Fruit fly (Drosophila melanogaster) whole organism, embryonic: ENCODE results near the gene CG16717.

Experiments used
- Ada2b ChIP-seq: fragments of 200-800 bp; sonication (Bioruptor generic); IDR thresholded peaks from 2 replicates; pipeline ENCODE4 v1.3.6; 2022; ENCODE audit warnings: missing biosample characterization, missing genetic modification characterization
- B-H2 ChIP-seq: fragments of 200-800 bp; sonication (Bioruptor generic); optimal IDR thresholded peaks from 2 replicates; lab custom pipeline; 2018; ENCODE audit warnings: missing biosample characterization, mild to moderate bottlenecking, missing genetic modification characterization
- CG10431 ChIP-seq: fragments of 200-800 bp; sonication (Bioruptor generic); optimal IDR thresholded peaks from 3 replicates; lab custom pipeline; 2018; ENCODE audit warnings: missing biosample characterization, mild to moderate bottlenecking, missing genetic modification characterization
- CG10462 ChIP-seq: fragments of 200-800 bp; sonication (Bioruptor generic); optimal IDR thresholded peaks from 2 replicates; lab custom pipeline; 2016; ENCODE audit warnings: missing biosample characterization, missing genetic modification characterization
- CG11247 ChIP-seq: fragments of 200-800 bp; sonication (Bioruptor generic); IDR thresholded peaks from 2 replicates; pipeline ENCODE4 v1.3.6; 2022; ENCODE audit warnings: missing biosample characterization, missing genetic modification characterization
- CG12104 ChIP-seq: fragments of 200-800 bp; sonication (Bioruptor generic); optimal IDR thresholded peaks from 3 replicates; lab custom pipeline; 2016; ENCODE audit warnings: missing biosample characterization, missing genetic modification characterization
- CG12155 ChIP-seq: fragments of 200-800 bp; sonication (Bioruptor generic); optimal IDR thresholded peaks from 3 replicates; lab custom pipeline; 2016; ENCODE audit warnings: missing biosample characterization, missing genetic modification characterization
- CG12299 ChIP-seq: fragments of 200-800 bp; sonication (Bioruptor generic); optimal IDR thresholded peaks from 2 replicates; lab custom pipeline; 2018; ENCODE audit warnings: missing biosample characterization, mild to moderate bottlenecking, missing genetic modification characterization
- CG12659 ChIP-seq: fragments of 200-800 bp; sonication (Bioruptor generic); optimal IDR thresholded peaks from 3 replicates; lab custom pipeline; 2017; ENCODE audit warnings: mild to moderate bottlenecking, missing biosample characterization, missing genetic modification reagents, missing genetic modification characterization
- CG12769 ChIP-seq: fragments of 200-800 bp; sonication (Bioruptor generic); optimal IDR thresholded peaks from 2 replicates; lab custom pipeline; 2019; ENCODE audit warnings: missing biosample characterization, mild to moderate bottlenecking, missing genetic modification characterization, moderate library complexity
- CG13296 ChIP-seq: fragments of 200-800 bp; sonication (Bioruptor generic); optimal IDR thresholded peaks from 3 replicates; lab custom pipeline; 2018; ENCODE audit warnings: missing biosample characterization, mild to moderate bottlenecking, missing genetic modification characterization
- CG14014 ChIP-seq: fragments of 200-800 bp; sonication (Bioruptor generic); IDR thresholded peaks from 2 replicates; pipeline ENCODE4 v1.3.6; 2022; ENCODE audit warnings: missing biosample characterization, missing genetic modification characterization
- CG14710 ChIP-seq: fragments of 200-800 bp; sonication (Bioruptor generic); optimal IDR thresholded peaks from 3 replicates; lab custom pipeline; 2019; ENCODE audit warnings: missing biosample characterization, mild to moderate bottlenecking, missing genetic modification characterization, moderate library complexity
- CG17186 ChIP-seq: fragments of 200-800 bp; sonication (Bioruptor generic); optimal IDR thresholded peaks from 3 replicates; lab custom pipeline; 2017; ENCODE audit warnings: missing biosample characterization, missing genetic modification reagents, missing genetic modification characterization
- CG1792 ChIP-seq: fragments of 200-800 bp; sonication (Bioruptor generic); optimal IDR thresholded peaks from 2 replicates; lab custom pipeline; 2016; ENCODE audit warnings: missing biosample characterization, missing genetic modification characterization
- CG32532 ChIP-seq: fragments of 200-800 bp; sonication (Bioruptor generic); IDR thresholded peaks from 2 replicates; pipeline ENCODE4 v1.3.6; 2022; ENCODE audit warnings: missing biosample characterization, missing genetic modification characterization
- CG34422 ChIP-seq: fragments of 200-800 bp; sonication (Bioruptor generic); IDR thresholded peaks from 3 replicates; pipeline ENCODE4 v1.3.6; 2022; ENCODE audit warnings: missing biosample characterization, missing genetic modification characterization
- CG42726 ChIP-seq: fragments of 200-800 bp; sonication (Bioruptor generic); IDR thresholded peaks from 2 replicates; pipeline ENCODE4 v1.3.6; 2022; ENCODE audit warnings: missing biosample characterization, missing genetic modification characterization; ENCODE audit not compliant: partially characterized antibody
- CG43689 ChIP-seq: fragments of 200-800 bp; sonication (Bioruptor generic); IDR thresholded peaks from 2 replicates; pipeline ENCODE4 v1.3.6; 2022; ENCODE audit warnings: missing biosample characterization, missing genetic modification characterization
- CG5953 ChIP-seq: fragments of 200-800 bp; sonication (Bioruptor generic); IDR thresholded peaks from 2 replicates; pipeline ENCODE4 v1.3.6; 2022; ENCODE audit warnings: missing biosample characterization, missing genetic modification characterization
- CG6791 ChIP-seq: fragments of 200-800 bp; sonication (Bioruptor generic); IDR thresholded peaks from 3 replicates; pipeline ENCODE4 v1.3.6; 2022; ENCODE audit warnings: missing biosample characterization, missing genetic modification characterization; ENCODE audit not compliant: partially characterized antibody
- CG7357 ChIP-seq: fragments of 200-800 bp; sonication (Bioruptor generic); IDR thresholded peaks from 3 replicates; pipeline ENCODE4 v1.3.6; 2022; ENCODE audit warnings: missing biosample characterization, missing genetic modification characterization
- CG8089 ChIP-seq: fragments of 200-800 bp; sonication (Bioruptor generic); optimal IDR thresholded peaks from 3 replicates; lab custom pipeline; 2016; ENCODE audit warnings: missing biosample characterization, missing genetic modification characterization
- CG8290 ChIP-seq, 3 experiments: fragments of 200-800 bp; sonication (Bioruptor generic); optimal IDR thresholded peaks; 2 replicates each; lab custom pipeline; 2016 to 2019; ENCODE audit warnings: missing biosample characterization in 3 of 3, missing genetic modification characterization in 3 of 3, mild to moderate bottlenecking in 2 of 3, moderate library complexity in 1 of 3
- CG9817 ChIP-seq: fragments of 200-800 bp; sonication (Bioruptor generic); optimal IDR thresholded peaks from 2 replicates; lab custom pipeline; 2018; ENCODE audit warnings: missing biosample characterization, mild to moderate bottlenecking, missing genetic modification characterization, moderate library complexity
- CG9932 ChIP-seq: fragments of 200-800 bp; sonication (Bioruptor generic); IDR thresholded peaks from 2 replicates; pipeline ENCODE4 v1.3.6; 2022; ENCODE audit warnings: missing biosample characterization, missing genetic modification characterization
- D19B ChIP-seq: fragments of 200-800 bp; sonication (Bioruptor generic); optimal IDR thresholded peaks from 2 replicates; lab custom pipeline; 2017; ENCODE audit warnings: missing biosample characterization, mild to moderate bottlenecking, missing genetic modification characterization
- Dbx ChIP-seq: fragments of 200-800 bp; sonication (Bioruptor generic); IDR thresholded peaks from 3 replicates; pipeline ENCODE4 v1.3.6; 2022; ENCODE audit warnings: missing biosample characterization, missing genetic modification characterization
- Dip3 ChIP-seq: fragments of 200-800 bp; sonication (Bioruptor generic); optimal IDR thresholded peaks from 3 replicates; lab custom pipeline; 2016; ENCODE audit warnings: missing biosample characterization, missing genetic modification characterization
- Mad ChIP-seq: fragments of 200-800 bp; sonication (Bioruptor generic); optimal IDR thresholded peaks from 2 replicates; lab custom pipeline; 2016; ENCODE audit warnings: missing biosample characterization, missing genetic modification characterization
- NK7.1 ChIP-seq: fragments of 200-800 bp; sonication (Bioruptor generic); optimal IDR thresholded peaks from 3 replicates; lab custom pipeline; 2016; ENCODE audit warnings: missing biosample characterization, missing genetic modification characterization
- Nf-YC ChIP-seq: fragments of 200-800 bp; optimal IDR thresholded peaks from 3 replicates; lab custom pipeline; 2019; ENCODE audit warnings: missing biosample characterization, mild to moderate bottlenecking, missing genetic modification characterization, moderate library complexity
- Oaz ChIP-seq: fragments of 200-800 bp; sonication (Bioruptor generic); IDR thresholded peaks from 2 replicates; pipeline ENCODE4 v1.3.6; 2022; ENCODE audit warnings: missing biosample characterization, missing genetic modification characterization
- ara ChIP-seq: fragments of 200-800 bp; sonication (Bioruptor generic); IDR thresholded peaks from 2 replicates; pipeline ENCODE4 v1.3.6; 2022; ENCODE audit warnings: missing biosample characterization, missing genetic modification characterization
- ato ChIP-seq: fragments of 200-800 bp; sonication (Bioruptor generic); IDR thresholded peaks from 2 replicates; pipeline ENCODE4 v1.3.6; 2022; ENCODE audit warnings: missing biosample characterization, missing genetic modification characterization; ENCODE audit not compliant: partially characterized antibody
- cas ChIP-seq: fragments of 200-800 bp; sonication (Bioruptor generic); IDR thresholded peaks from 2 replicates; pipeline ENCODE4 v1.3.6; 2022; ENCODE audit warnings: missing biosample characterization, missing genetic modification characterization
- danr ChIP-seq: fragments of 200-800 bp; sonication (Bioruptor generic); IDR thresholded peaks from 2 replicates; pipeline ENCODE4 v1.3.6; 2022; ENCODE audit warnings: missing biosample characterization, missing genetic modification characterization
- dysf ChIP-seq: fragments of 200-800 bp; sonication (Bioruptor generic); IDR thresholded peaks from 3 replicates; pipeline ENCODE4 v1.3.6; 2022; ENCODE audit warnings: missing biosample characterization, missing genetic modification characterization
- esg ChIP-seq: fragments of 200-800 bp; sonication (Bioruptor generic); conservative IDR thresholded peaks from 2 replicates; pipeline ENCODE4 v1.3.6; 2022; ENCODE audit warnings: missing biosample characterization, missing genetic modification characterization
- jumu ChIP-seq: fragments of 200-800 bp; sonication (Bioruptor generic); optimal IDR thresholded peaks from 3 replicates; lab custom pipeline; 2016; ENCODE audit warnings: missing biosample characterization, missing genetic modification characterization
- kni ChIP-seq: fragments of 200-800 bp; sonication (Bioruptor generic); optimal IDR thresholded peaks from 3 replicates; lab custom pipeline; 2017; ENCODE audit warnings: mild to moderate bottlenecking, missing biosample characterization, missing genetic modification reagents, missing genetic modification characterization
- lmd ChIP-seq: fragments of 200-800 bp; sonication (Bioruptor generic); IDR thresholded peaks from 2 replicates; pipeline ENCODE4 v1.3.6; 2022; ENCODE audit warnings: missing biosample characterization, missing genetic modification characterization
- phol ChIP-seq: fragments of 200-800 bp; sonication (Bioruptor generic); optimal IDR thresholded peaks from 3 replicates; lab custom pipeline; 2018; ENCODE audit warnings: missing biosample characterization, mild to moderate bottlenecking, missing genetic modification characterization, moderate library complexity
- sd ChIP-seq: fragments of 200-800 bp; sonication (Bioruptor generic); optimal IDR thresholded peaks from 3 replicates; lab custom pipeline; 2018; ENCODE audit warnings: missing biosample characterization, mild to moderate bottlenecking, missing genetic modification characterization, moderate library complexity
- sna ChIP-seq: fragments of 200-800 bp; sonication (Bioruptor generic); IDR thresholded peaks from 2 replicates; pipeline ENCODE4 v1.3.6; 2022; ENCODE audit warnings: missing biosample characterization, missing genetic modification characterization; ENCODE audit not compliant: partially characterized antibody
- stwl ChIP-seq: fragments of 200-800 bp; sonication (Bioruptor generic); optimal IDR thresholded peaks from 3 replicates; lab custom pipeline; 2018; ENCODE audit warnings: missing biosample characterization, mild to moderate bottlenecking, missing genetic modification characterization, moderate library complexity
- tna ChIP-seq: fragments of 200-800 bp; sonication (Bioruptor generic); IDR thresholded peaks from 2 replicates; pipeline ENCODE4 v1.3.6; 2022; ENCODE audit warnings: missing biosample characterization, missing genetic modification characterization; ENCODE audit not compliant: partially characterized antibody
- tup ChIP-seq: fragments of 200-800 bp; sonication (Bioruptor generic); optimal IDR thresholded peaks from 2 replicates; lab custom pipeline; 2016; ENCODE audit warnings: missing biosample characterization, mild to moderate bottlenecking, missing genetic modification characterization, moderate library complexity
- tx ChIP-seq: fragments of 200-800 bp; sonication (Bioruptor generic); optimal IDR thresholded peaks from 2 replicates; lab custom pipeline; 2016; ENCODE audit warnings: missing biosample characterization, missing genetic modification characterization
- yki ChIP-seq: fragments of >200 bp; optimal IDR thresholded peaks from 3 replicates; lab custom pipeline; 2018

CG16717 gene

DNA sequence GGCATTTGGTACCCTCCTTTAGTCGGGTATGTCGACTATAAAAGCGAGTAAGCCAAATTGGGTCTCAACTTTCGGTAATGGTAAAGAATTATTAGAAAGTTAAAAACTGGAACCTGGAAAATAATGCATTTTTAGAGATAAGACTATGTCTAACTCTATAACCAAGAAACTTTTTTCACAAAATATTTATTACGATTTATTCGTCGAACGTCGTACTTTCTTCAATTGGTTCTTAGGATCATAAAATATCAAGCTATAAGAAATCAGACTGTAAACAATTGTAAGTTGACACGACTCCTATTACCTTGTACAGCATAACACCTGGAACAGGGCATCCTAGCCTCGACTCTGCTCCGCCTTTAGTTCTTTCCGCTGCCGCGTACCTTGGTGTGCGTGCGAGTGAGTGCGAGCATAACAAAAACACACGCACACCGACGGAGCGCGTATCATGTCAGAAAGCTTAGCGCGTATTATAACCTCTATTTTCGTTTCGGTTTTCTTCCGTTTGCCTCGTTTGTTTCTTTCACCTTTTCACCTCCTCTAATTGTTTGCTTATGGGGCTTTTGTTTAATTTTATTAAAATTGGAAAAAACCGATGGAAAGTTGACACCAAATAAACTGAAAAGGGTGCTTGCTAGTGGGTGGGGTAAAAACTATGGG is 14.0 kb downstream of the CG16717 start (continued):
- TF ChIP-seq CG8290 (GFP tag; optimal IDR thresholded peaks at IDR 0.05; lab: Kevin White, UChicago) (peak; percentile 95), CG8290 (tag; optimal IDR thresholded peaks at IDR 0.05; lab: Kevin White, UChicago) (peak; percentile 58 to 88), jumu (peak; percentile 97), CG12769 (tag; lab: Kevin White, UChicago) (peak; percentile 83), yki (lab: Kevin White, UChicago) (no peak), CG6791 (GFP tag; lab: Robert Waterston, UW) (no peak), CG14014 (GFP tag; lab: Robert Waterston, UW) (peak; percentile 86), ara (GFP tag; lab: Robert Waterston, UW) (peak; percentile 83), CG34422 (GFP tag; lab: Robert Waterston, UW) (peak; percentile 75; the same call in 1 of the 3 replicates), Dip3 (GFP tag; lab: Kevin White, UChicago) (peak; percentile 96), CG10462 (GFP tag; lab: Kevin White, UChicago) (peak; percentile 93), Oaz (GFP tag; lab: Robert Waterston, UW) (peak; percentile 82), danr (peak; percentile 85), cas (peak; percentile 53), CG12659 (GFP tag; lab: Kevin White, UChicago) (peak; percentile 98), Nf-YC (peak; percentile 87), CG12299 (peak; percentile 86), B-H2 (GFP tag; lab: Kevin White, UChicago) (peak; percentile 87), CG11247 (GFP tag; lab: Robert Waterston, UW) (peak; percentile 84), Mad (GFP tag; lab: Kevin White, UChicago) (peak; percentile 94), esg (peak; percentile 89), CG7357 (GFP tag; lab: Robert Waterston, UW) (peak; percentile 84; the same call in 2 of the 3 replicates), lmd (GFP tag; lab: Robert Waterston, UW) (peak; percentile 93), tx (GFP tag; lab: Kevin White, UChicago) (peak; percentile 97), CG32532 (peak; percentile 89), CG17186 (GFP tag; lab: Kevin White, UChicago) (peak; percentile 74), CG42726 (no peak), Dbx (GFP tag; lab: Robert Waterston, UW) (peak; percentile 93), sna (GFP tag; lab: Robert Waterston, UW) (no peak), stwl (no peak), CG1792 (GFP tag; lab: Kevin White, UChicago) (peak; percentile 91), CG14710 (tag; lab: Kevin White, UChicago) (peak; percentile 94), CG9817 (peak; percentile 92), CG12155 (peak; percentile 94), tna (GFP tag; lab: Robert Waterston, UW) (no peak), phol (peak; percentile 97), ato (GFP tag; lab: Robert Waterston, UW) (no peak), CG12104 (GFP tag; lab: Kevin White, UChicago) (peak; percentile 98), tup (GFP tag; lab: Kevin White, UChicago) (peak; percentile 92), D19B (peak; percentile 99), CG13296 (GFP tag; lab: Kevin White, UChicago) (peak; percentile 95), dysf (GFP tag; lab: Robert Waterston, UW) (peak; percentile 96), Ada2b (GFP tag; lab: Robert Waterston, UW) (peak; percentile 85), CG43689 (peak; percentile 75), CG10431 (GFP tag; lab: Kevin White, UChicago) (peak; percentile 84), CG9932 (GFP tag; lab: Robert Waterston, UW) (peak; percentile 89), CG8089 (GFP tag; lab: Kevin White, UChicago) (peak; percentile 95), sd (tag; lab: Kevin White, UChicago) (peak; percentile 76), kni (GFP tag; lab: Kevin White, UChicago) (peak; percentile 90), CG5953 (GFP tag; lab: Robert Waterston, UW) (no peak; the same call in 1 of the 2 replicates), NK7.1 (peak; percentile 94)
